Fruit fly (Drosophila melanogaster) whole organism, embryonic: ENCODE measurements around the gene CG6055.

Experiments
- Bdp1 ChIP-seq: fragments of 200-800 bp; sonication (Bioruptor generic); optimal IDR thresholded peaks from 3 replicates; lab custom pipeline; 2016; ENCODE audit warnings: missing biosample characterization, missing genetic modification characterization
- CG10321 ChIP-seq: fragments of 200-800 bp; sonication (Bioruptor generic); IDR thresholded peaks from 2 replicates; pipeline ENCODE4 v1.3.6; 2022; ENCODE audit warnings: missing biosample characterization, missing genetic modification characterization
- CG11560 ChIP-seq: fragments of 200-800 bp; sonication (Bioruptor generic); IDR thresholded peaks from 3 replicates; pipeline ENCODE4 v1.3.6; 2022; ENCODE audit warnings: missing biosample characterization, missing genetic modification characterization
- CG12659 ChIP-seq: fragments of 200-800 bp; sonication (Bioruptor generic); optimal IDR thresholded peaks from 3 replicates; lab custom pipeline; 2017; ENCODE audit warnings: mild to moderate bottlenecking, missing biosample characterization, missing genetic modification reagents, missing genetic modification characterization
- CG13775 ChIP-seq: fragments of 200-800 bp; sonication (Bioruptor generic); optimal IDR thresholded peaks from 3 replicates; lab custom pipeline; 2017; ENCODE audit warnings: missing biosample characterization, mild to moderate bottlenecking, missing genetic modification characterization
- CG14050 ChIP-seq: fragments of 200-800 bp; sonication (Bioruptor generic); IDR thresholded peaks from 3 replicates; pipeline ENCODE4 v1.3.6; 2022; ENCODE audit warnings: missing biosample characterization, missing genetic modification characterization
- CG15479 ChIP-seq: fragments of 200-800 bp; sonication (Bioruptor generic); optimal IDR thresholded peaks from 3 replicates; lab custom pipeline; 2019; ENCODE audit warnings: missing biosample characterization, mild to moderate bottlenecking, missing genetic modification characterization, moderate library complexity
- CG15514 ChIP-seq: fragments of 200-800 bp; sonication (Bioruptor generic); optimal IDR thresholded peaks from 3 replicates; lab custom pipeline; 2017; ENCODE audit warnings: missing biosample characterization, missing genetic modification characterization, mild to moderate bottlenecking, moderate library complexity, missing genetic modification reagents
- CG1603 ChIP-seq: fragments of 200-800 bp; sonication (Bioruptor generic); optimal IDR thresholded peaks from 2 replicates; lab custom pipeline; 2019; ENCODE audit warnings: missing biosample characterization, mild to moderate bottlenecking, missing genetic modification characterization, moderate library complexity
- CG16813 ChIP-seq: fragments of 200-800 bp; sonication (Bioruptor generic); IDR thresholded peaks from 3 replicates; pipeline ENCODE4 v1.3.6; 2022; ENCODE audit warnings: missing biosample characterization, missing genetic modification characterization; ENCODE audit not compliant: partially characterized antibody
- CG17328 ChIP-seq: fragments of 200-800 bp; sonication (Bioruptor generic); IDR thresholded peaks from 2 replicates; pipeline ENCODE4 v1.3.6; 2022; ENCODE audit warnings: missing biosample characterization, missing genetic modification characterization
- CG17359 ChIP-seq: fragments of 200-800 bp; sonication (Bioruptor generic); optimal IDR thresholded peaks from 3 replicates; lab custom pipeline; 2018; ENCODE audit warnings: missing biosample characterization, mild to moderate bottlenecking, missing genetic modification characterization, moderate library complexity
- CG17802 ChIP-seq: fragments of 200-800 bp; sonication (Bioruptor generic); optimal IDR thresholded peaks from 2 replicates; lab custom pipeline; 2018; ENCODE audit warnings: missing biosample characterization, mild to moderate bottlenecking, missing genetic modification characterization, moderate library complexity
- CG2202 ChIP-seq: fragments of 200-800 bp; sonication (Bioruptor generic); optimal IDR thresholded peaks from 2 replicates; lab custom pipeline; 2018; ENCODE audit warnings: missing biosample characterization, mild to moderate bottlenecking, missing genetic modification characterization
- CG2678 ChIP-seq: fragments of 200-800 bp; sonication (Bioruptor generic); optimal IDR thresholded peaks from 3 replicates; lab custom pipeline; 2019; ENCODE audit warnings: missing biosample characterization, mild to moderate bottlenecking, missing genetic modification characterization, moderate library complexity
- CG31224 ChIP-seq: fragments of 200-800 bp; sonication (Bioruptor generic); IDR thresholded peaks from 2 replicates; pipeline ENCODE4 v1.3.6; 2022; ENCODE audit warnings: missing biosample characterization, missing genetic modification characterization
- CG3163 ChIP-seq: fragments of 200-800 bp; sonication (Bioruptor generic); optimal IDR thresholded peaks from 3 replicates; lab custom pipeline; 2016; ENCODE audit warnings: missing biosample characterization, missing genetic modification characterization
- CG3847 ChIP-seq: fragments of 200-800 bp; sonication (Bioruptor generic); IDR thresholded peaks from 2 replicates; pipeline ENCODE4 v1.3.6; 2022; ENCODE audit warnings: missing biosample characterization, missing genetic modification characterization
- CG6175 ChIP-seq: fragments of 200-800 bp; sonication (Bioruptor generic); IDR thresholded peaks from 3 replicates; pipeline ENCODE4 v1.3.6; 2022; ENCODE audit warnings: missing biosample characterization, missing genetic modification characterization
- CG7271 ChIP-seq: fragments of 200-800 bp; sonication (Bioruptor generic); optimal IDR thresholded peaks from 2 replicates; lab custom pipeline; 2018; ENCODE audit warnings: missing biosample characterization, mild to moderate bottlenecking, missing genetic modification characterization, moderate library complexity
- CG7928 ChIP-seq: fragments of 200-800 bp; sonication (Bioruptor generic); optimal IDR thresholded peaks from 2 replicates; lab custom pipeline; 2017; ENCODE audit warnings: missing biosample characterization, mild to moderate bottlenecking, missing genetic modification characterization
- CG8478 ChIP-seq: fragments of >200 bp; optimal IDR thresholded peaks from 2 replicates; lab custom pipeline; 2018
- CG9817 ChIP-seq: fragments of 200-800 bp; sonication (Bioruptor generic); optimal IDR thresholded peaks from 2 replicates; lab custom pipeline; 2018; ENCODE audit warnings: missing biosample characterization, mild to moderate bottlenecking, missing genetic modification characterization, moderate library complexity
- Doc3 ChIP-seq: fragments of 200-800 bp; sonication (Bioruptor generic); IDR thresholded peaks from 3 replicates; pipeline ENCODE4 v1.3.6; 2022; ENCODE audit warnings: missing biosample characterization, missing genetic modification characterization; ENCODE audit not compliant: partially characterized antibody
- Dref ChIP-seq: fragments of 200-800 bp; sonication (Bioruptor generic); IDR thresholded peaks from 2 replicates; pipeline ENCODE4 v1.3.6; 2022; ENCODE audit warnings: missing biosample characterization, missing genetic modification characterization
- E2f2 ChIP-seq: fragments of 200-800 bp; sonication (Bioruptor generic); IDR thresholded peaks from 2 replicates; pipeline ENCODE4 v1.3.6; 2022; ENCODE audit warnings: missing biosample characterization, missing genetic modification characterization
- Gug ChIP-seq: fragments of 200-800 bp; sonication (Bioruptor generic); IDR thresholded peaks from 4 replicates; pipeline ENCODE4 v1.3.6; 2022; ENCODE audit warnings: missing biosample characterization, missing genetic modification characterization
- Hmx ChIP-seq: fragments of 200-800 bp; sonication (Bioruptor generic); optimal IDR thresholded peaks from 2 replicates; lab custom pipeline; 2016; ENCODE audit warnings: missing biosample characterization, missing genetic modification characterization
- Mrtf ChIP-seq: fragments of 200-800 bp; sonication (Bioruptor generic); IDR thresholded peaks from 3 replicates; pipeline ENCODE4 v1.3.6; 2022; ENCODE audit warnings: missing biosample characterization, missing genetic modification characterization
- Ravus ChIP-seq: fragments of 200-800 bp; sonication (Bioruptor generic); IDR thresholded peaks from 2 replicates; pipeline ENCODE4 v1.3.6; 2022; ENCODE audit warnings: missing biosample characterization, missing genetic modification characterization
- Xbp1 ChIP-seq: fragments of 200-800 bp; sonication (Bioruptor generic); optimal IDR thresholded peaks from 3 replicates; lab custom pipeline; 2016; ENCODE audit warnings: missing biosample characterization, mild to moderate bottlenecking, missing genetic modification characterization
- bab2 ChIP-seq: fragments of 200-800 bp; sonication (Bioruptor generic); optimal IDR thresholded peaks from 2 replicates; lab custom pipeline; 2016; ENCODE audit warnings: missing biosample characterization, missing genetic modification characterization
- br ChIP-seq: fragments of >200 bp; optimal IDR thresholded peaks from 2 replicates; lab custom pipeline; 2017
- chinmo ChIP-seq: fragments of 200-800 bp; sonication (Bioruptor generic); IDR thresholded peaks from 4 replicates; pipeline ENCODE4 v1.3.6; 2022; ENCODE audit warnings: missing biosample characterization, missing genetic modification characterization; ENCODE audit not compliant: partially characterized antibody
- en ChIP-seq: fragments of 200-800 bp; sonication (Bioruptor generic); optimal IDR thresholded peaks from 2 replicates; lab custom pipeline; 2016; ENCODE audit warnings: missing biosample characterization, missing genetic modification characterization
- fd3F ChIP-seq: fragments of 200-800 bp; sonication (Bioruptor generic); optimal IDR thresholded peaks from 2 replicates; lab custom pipeline; 2018; ENCODE audit warnings: missing biosample characterization, mild to moderate bottlenecking, missing genetic modification characterization, moderate library complexity
- fd96Cb ChIP-seq: fragments of 200-800 bp; sonication (Bioruptor generic); optimal IDR thresholded peaks from 2 replicates; lab custom pipeline; 2018; ENCODE audit warnings: missing biosample characterization, mild to moderate bottlenecking, missing genetic modification characterization, moderate library complexity
- gce ChIP-seq: fragments of 200-800 bp; sonication (Bioruptor generic); IDR thresholded peaks from 3 replicates; pipeline ENCODE4 v1.3.6; 2022; ENCODE audit warnings: missing biosample characterization, missing genetic modification characterization
- ind ChIP-seq: fragments of 200-800 bp; sonication (Bioruptor generic); optimal IDR thresholded peaks from 3 replicates; lab custom pipeline; 2016; ENCODE audit warnings: missing biosample characterization, missing genetic modification characterization
- jing ChIP-seq: fragments of 200-800 bp; sonication (Bioruptor generic); optimal IDR thresholded peaks from 2 replicates; lab custom pipeline; 2018; ENCODE audit warnings: missing biosample characterization, mild to moderate bottlenecking, missing genetic modification characterization
- jumu ChIP-seq: fragments of 200-800 bp; sonication (Bioruptor generic); optimal IDR thresholded peaks from 3 replicates; lab custom pipeline; 2016; ENCODE audit warnings: missing biosample characterization, missing genetic modification characterization
- klu ChIP-seq: fragments of 200-800 bp; sonication (Bioruptor generic); IDR thresholded peaks from 2 replicates; pipeline ENCODE4 v1.3.6; 2022; ENCODE audit warnings: missing biosample characterization, missing genetic modification characterization
- kni ChIP-seq: fragments of 200-800 bp; sonication (Bioruptor generic); optimal IDR thresholded peaks from 3 replicates; lab custom pipeline; 2017; ENCODE audit warnings: mild to moderate bottlenecking, missing biosample characterization, missing genetic modification reagents, missing genetic modification characterization
- lilli ChIP-seq: fragments of 200-800 bp; sonication (Bioruptor generic); optimal IDR thresholded peaks from 3 replicates; lab custom pipeline; 2016; ENCODE audit warnings: missing biosample characterization, missing genetic modification characterization
- org-1 ChIP-seq: fragments of 200-800 bp; sonication (Bioruptor generic); optimal IDR thresholded peaks from 2 replicates; lab custom pipeline; 2017; ENCODE audit warnings: missing biosample characterization, missing genetic modification characterization
- p53 ChIP-seq: fragments of 200-800 bp; sonication (Bioruptor generic); optimal IDR thresholded peaks from 2 replicates; lab custom pipeline; 2016; ENCODE audit warnings: missing biosample characterization, missing genetic modification characterization
- pho ChIP-seq: fragments of 200-800 bp; sonication (Bioruptor generic); optimal IDR thresholded peaks from 2 replicates; lab custom pipeline; 2016; ENCODE audit warnings: missing biosample characterization, missing genetic modification characterization
- rib ChIP-seq: fragments of 200-800 bp; sonication (Bioruptor generic); IDR thresholded peaks from 2 replicates; pipeline ENCODE4 v1.3.6; 2022; ENCODE audit warnings: missing biosample characterization, missing genetic modification characterization
- ro ChIP-seq: fragments of 200-800 bp; sonication (Bioruptor generic); IDR thresholded peaks from 2 replicates; pipeline ENCODE4 v1.3.6; 2022; ENCODE audit warnings: missing biosample characterization, missing genetic modification characterization
- sqz ChIP-seq: fragments of 200-800 bp; sonication (Bioruptor generic); optimal IDR thresholded peaks from 3 replicates; lab custom pipeline; 2018; ENCODE audit warnings: missing biosample characterization, mild to moderate bottlenecking, missing genetic modification characterization
- tx ChIP-seq: fragments of 200-800 bp; sonication (Bioruptor generic); optimal IDR thresholded peaks from 2 replicates; lab custom pipeline; 2016; ENCODE audit warnings: missing biosample characterization, missing genetic modification characterization
- yki ChIP-seq: fragments of >200 bp; optimal IDR thresholded peaks from 3 replicates; lab custom pipeline; 2018

Gene CG6055

DNA sequence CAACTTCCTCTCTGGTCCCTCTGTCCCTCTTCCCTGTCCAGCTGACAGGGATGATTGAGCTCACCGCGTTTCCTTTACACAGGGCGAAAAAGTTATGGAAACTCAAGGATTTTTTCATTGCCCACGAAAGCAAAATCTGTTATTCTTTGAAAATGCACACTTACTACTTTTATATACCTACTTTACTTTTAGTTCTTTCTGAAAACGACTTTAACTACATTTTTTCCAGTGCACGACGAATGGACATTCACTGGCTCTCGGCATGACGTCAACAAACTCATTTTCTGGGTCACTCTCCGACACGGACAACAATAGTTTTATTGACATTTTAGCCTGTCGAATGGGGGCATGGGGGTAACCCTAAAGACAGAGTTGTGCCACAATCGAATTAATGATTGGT is 46.5 kb downstream of the CG6055 start (continued):
- TF ChIP-seq CG16813 (GFP tag; lab: Robert Waterston, UW) (no peak), CG10321 (GFP tag; lab: Robert Waterston, UW) (no peak), CG12659 (peak; percentile 43), CG2678 (tag; lab: Kevin White, UChicago) (peak; percentile 82), CG7271 (tag; lab: Kevin White, UChicago) (peak; percentile 16), CG15514 (GFP tag; lab: Kevin White, UChicago) (peak; percentile 59), Xbp1 (peak; percentile 82), CG31224 (GFP tag; lab: Robert Waterston, UW) (peak; percentile 54), CG6175 (GFP tag; lab: Robert Waterston, UW) (peak; percentile 60; the same call in 1 of the 3 replicates), CG1603 (tag; lab: Kevin White, UChicago) (peak; percentile 78), CG17802 (peak; percentile 25), kni (GFP tag; lab: Kevin White, UChicago) (peak; percentile 58), CG13775 (GFP tag; lab: Kevin White, UChicago) (peak; percentile 66), CG11560 (tag; lab: Robert Waterston, UW) (peak; percentile 42; the same call in 1 of the 3 replicates), CG7928 (GFP tag; lab: Kevin White, UChicago) (no peak), fd3F (peak; percentile 29), yki (lab: Kevin White, UChicago) (no peak), ro (peak; percentile 66), chinmo (no peak), pho (GFP tag; lab: Kevin White, UChicago) (peak; percentile 66), br (lab: Kevin White, UChicago) (no peak), jing (GFP tag; lab: Kevin White, UChicago) (peak; percentile 13), CG3163 (GFP tag; lab: Kevin White, UChicago) (peak; percentile 47), CG14050 (GFP tag; lab: Robert Waterston, UW) (peak; percentile 56), fd96Cb (peak; percentile 71), Dref (no peak), Gug (peak; percentile 74), E2f2 (GFP tag; lab: Robert Waterston, UW) (peak; percentile 45; the same call in 1 of the 2 replicates), Ravus (GFP tag; lab: Robert Waterston, UW) (peak; percentile 17), en (GFP tag; lab: Kevin White, UChicago) (peak; percentile 77), CG9817 (tag; lab: Kevin White, UChicago) (peak; percentile 51), p53 (GFP tag; lab: Kevin White, UChicago) (no peak), Doc3 (GFP tag; lab: Robert Waterston, UW) (no peak), tx (peak; percentile 68), Bdp1 (GFP tag; lab: Kevin White, UChicago) (peak; percentile 39), ind (GFP tag; lab: Kevin White, UChicago) (peak; percentile 72), CG2202 (tag; lab: Kevin White, UChicago) (no peak), Hmx (GFP tag; lab: Kevin White, UChicago) (no peak), CG8478 (lab: Kevin White, UChicago) (no peak), CG15479 (GFP tag; lab: Kevin White, UChicago) (no peak), CG3847 (GFP tag; lab: Robert Waterston, UW) (peak; percentile 58), lilli (GFP tag; lab: Kevin White, UChicago) (peak; percentile 84), CG17328 (GFP tag; lab: Robert Waterston, UW) (peak; percentile 73), klu (GFP tag; lab: Robert Waterston, UW) (peak; percentile 49; the same call in 1 of the 2 replicates), sqz (GFP tag; lab: Kevin White, UChicago) (peak; percentile 50), gce (GFP tag; lab: Robert Waterston, UW) (0 out of 3 replicates have a peak, but pooled peaks have one; percentile 16), rib (GFP tag; lab: Robert Waterston, UW) (0 out of 2 replicates have a peak, but pooled peaks have one; percentile 14), Mrtf (GFP tag; lab: Robert Waterston, UW) (peak; percentile 64; the same call in 2 of the 3 replicates), bab2 (GFP tag; lab: Kevin White, UChicago) (peak; percentile 63), org-1 (GFP tag; lab: Kevin White, UChicago) (peak; percentile 73), CG17359 (tag; lab: Kevin White, UChicago) (peak; percentile 74), jumu (GFP tag; lab: Kevin White, UChicago) (peak; percentile 75)
